Worm (Caenorhabditis elegans): ENCODE data around the gene ceh-62.
A peak's percentile ranks its signal among the peaks of the same experiment; 100 is the strongest.

Gene ceh-62

DNA sequence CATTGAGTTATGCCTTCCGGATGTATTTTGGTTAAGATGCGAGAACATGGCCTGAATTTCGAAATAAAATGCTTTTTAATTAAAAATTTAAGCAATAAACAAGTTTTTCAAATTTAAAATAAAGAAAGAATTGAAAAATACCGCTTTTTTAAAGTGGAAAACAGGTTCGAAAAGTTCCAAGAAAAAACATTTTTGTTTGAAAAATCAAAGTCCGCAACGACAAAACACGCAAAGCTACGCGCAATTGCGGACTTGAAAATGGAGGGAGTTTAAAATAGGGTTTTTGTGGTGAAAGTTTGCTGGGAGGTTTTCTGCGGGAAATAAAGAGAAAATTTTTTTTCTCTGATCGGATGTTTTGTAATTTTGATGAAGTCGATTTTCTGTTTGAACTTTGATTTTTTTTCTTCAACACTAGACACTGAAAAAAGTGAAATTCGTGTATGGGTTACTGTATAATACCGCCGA is 7.1 kb upstream of the ceh-62 start, which contains the start of gene npp-19 (continued):
- TF ChIP-seq unc-30 (tag; optimal IDR thresholded peaks at IDR 0.05) (no peak), nhr-237 (tag; optimal IDR thresholded peaks at IDR 0.05) (no peak), hlh-4 (tag; optimal IDR thresholded peaks at IDR 0.05) (no peak), egl-27 (tag; optimal IDR thresholded peaks at IDR 0.05) (no peak), ceh-88 (GFP tag; IDR thresholded peaks at IDR 0.05) (no peak), ces-1 (GFP tag; optimal IDR thresholded peaks at IDR 0.05) (no peak), nhr-85 (tag) (peak; percentile 80), dpl-1 (GFP tag; optimal IDR thresholded peaks at IDR 0.05) (peak; percentile 98 to 99 (median 98)), tbx-2 (tag; optimal IDR thresholded peaks at IDR 0.05) (peak; percentile 67), lin-15B (tag; optimal IDR thresholded peaks at IDR 0.05) (peak; percentile 62), nhr-76 (tag; optimal IDR thresholded peaks at IDR 0.05) (no peak), fkh-10 (GFP tag; optimal IDR thresholded peaks at IDR 0.05) (no peak), lin-13 (GFP tag; optimal IDR thresholded peaks at IDR 0.05) (peak; percentile 63), ztf-11 (tag; optimal IDR thresholded peaks at IDR 0.05) (no peak), aha-1 (tag; optimal IDR thresholded peaks at IDR 0.05) (no peak), fkh-4 (tag; optimal IDR thresholded peaks at IDR 0.05; ENCODE audit: borderline replicate concordance) (no peak), ama-1 (optimal IDR thresholded peaks at IDR 0.05) (peak; percentile 6), elt-2 (tag; optimal IDR thresholded peaks at IDR 0.05) (peak; percentile 16), tlp-1 (tag; optimal IDR thresholded peaks at IDR 0.05) (no peak), zag-1 (tag; optimal IDR thresholded peaks at IDR 0.05) (peak; percentile 6), fos-1 (tag; optimal IDR thresholded peaks at IDR 0.05) (peak; percentile 38), lin-39 (tag; optimal IDR thresholded peaks at IDR 0.05) (peak; percentile 27), Y116A8C.19 (tag; optimal IDR thresholded peaks at IDR 0.05; ENCODE audit: borderline replicate concordance) (no peak), efl-1 (optimal IDR thresholded peaks at IDR 0.05) (peak; percentile 99), efl-1 (GFP tag; optimal IDR thresholded peaks at IDR 0.05 in 1 of 2) (peak; percentile 99 to 100), nhr-28 (tag; optimal IDR thresholded peaks at IDR 0.05) (no peak), grh-1 (GFP tag; IDR thresholded peaks at IDR 0.05) (no peak), ztf-4 (tag; optimal IDR thresholded peaks at IDR 0.05) (no peak), snpc-4 (tag; optimal IDR thresholded peaks at IDR 0.05) (peak; percentile 61), nhr-19 (GFP tag; conservative IDR thresholded peaks at IDR 0.05) (peak; percentile 70), mab-9 (GFP tag; IDR thresholded peaks at IDR 0.05) (no peak), lin-35 (GFP tag; optimal IDR thresholded peaks at IDR 0.05) (peak; percentile 98 to 99), mef-2 (tag; optimal IDR thresholded peaks at IDR 0.05) (no peak)

- peak; percentile 28 for TF ChIP-seq nhr-71 (tag; optimal IDR thresholded peaks at IDR 0.05)
- TF ChIP-seq egl-27 (tag; optimal IDR thresholded peaks at IDR 0.05) = no peak
- TF ChIP-seq snpc-4 (tag; optimal IDR thresholded peaks at IDR 0.05) = no peak
- TF ChIP-seq efl-1 (optimal IDR thresholded peaks at IDR 0.05) = no peak
- TF ChIP-seq efl-1 (GFP tag; optimal IDR thresholded peaks at IDR 0.05 in 1 of 2) = no peak
- no peak for TF ChIP-seq mdl-1 (tag; optimal IDR thresholded peaks at IDR 0.05)
- TF ChIP-seq blmp-1 (tag; optimal IDR thresholded peaks at IDR 0.05) = no peak
- no peak for TF ChIP-seq lin-35 (GFP tag; optimal IDR thresholded peaks at IDR 0.05)
- no peak for TF ChIP-seq nhr-84 (tag; optimal IDR thresholded peaks at IDR 0.05)
- peak in 1 of 2 experiments; percentile 3 for TF ChIP-seq lsy-2 (tag; optimal IDR thresholded peaks at IDR 0.05)
- TF ChIP-seq nhr-12 (tag; optimal IDR thresholded peaks at IDR 0.05) = no peak
- TF ChIP-seq fkh-10 (GFP tag; optimal IDR thresholded peaks at IDR 0.05) = no peak
- TF ChIP-seq nhr-77 (tag; optimal IDR thresholded peaks at IDR 0.05) = no peak
- TF ChIP-seq sptf-1 (tag; optimal IDR thresholded peaks at IDR 0.05) = no peak
- TF ChIP-seq tlp-1 (tag; optimal IDR thresholded peaks at IDR 0.05) = no peak
- no peak for TF ChIP-seq hlh-17 (GFP tag; optimal IDR thresholded peaks at IDR 0.05; ENCODE audit: borderline replicate concordance)
- TF ChIP-seq rnt-1 (tag; optimal IDR thresholded peaks at IDR 0.05) = no peak
- TF ChIP-seq zip-4 (GFP tag; optimal IDR thresholded peaks at IDR 0.05) = no peak
- no peak for TF ChIP-seq unc-62 (GFP tag; optimal IDR thresholded peaks at IDR 0.05)
- TF ChIP-seq nhr-47 (tag; optimal IDR thresholded peaks at IDR 0.05) = peak; percentile 13
- no peak for TF ChIP-seq alr-1 (tag; optimal IDR thresholded peaks at IDR 0.05; ENCODE audit: borderline replicate concordance)
- TF ChIP-seq dpl-1 (GFP tag; optimal IDR thresholded peaks at IDR 0.05) = no peak
- TF ChIP-seq sup-37 (GFP tag; optimal IDR thresholded peaks at IDR 0.05) = no peak
- no peak for TF ChIP-seq zag-1 (tag; optimal IDR thresholded peaks at IDR 0.05)
- TF ChIP-seq egl-13 (tag; optimal IDR thresholded peaks at IDR 0.05) = peak; percentile 21
- TF ChIP-seq tbx-2 (tag; optimal IDR thresholded peaks at IDR 0.05) = no peak
- no peak for TF ChIP-seq jun-1 (tag; optimal IDR thresholded peaks at IDR 0.05)
- no peak for TF ChIP-seq grh-1 (GFP tag; IDR thresholded peaks at IDR 0.05)
- TF ChIP-seq lin-13 (GFP tag; optimal IDR thresholded peaks at IDR 0.05) = no peak
- TF ChIP-seq sox-4 (tag; optimal IDR thresholded peaks at IDR 0.05) = no peak
- no peak for TF ChIP-seq nhr-28 (tag; optimal IDR thresholded peaks at IDR 0.05)
- no peak for TF ChIP-seq C04F5.9 (tag; optimal IDR thresholded peaks at IDR 0.05)
- no peak for TF ChIP-seq ztf-4 (tag; optimal IDR thresholded peaks at IDR 0.05)
These were observed 5.3 kb upstream of the ceh-62 start for ce11 chrII:10800209-10800608.
